Fruit fly (Drosophila melanogaster): ENCODE measurements around the gene Vha68-3.

dm6 chr2L:12969569-12969968 lies 9.0 kb upstream of the Vha68-3 start:
- TF ChIP-seq CG8301 (tag; optimal IDR thresholded peaks at IDR 0.05) (no peak), CG10348 (GFP tag; IDR thresholded peaks at IDR 0.05) (no peak), Pif1A (GFP tag; optimal IDR thresholded peaks at IDR 0.05) (no peak), D1 (tag; optimal IDR thresholded peaks at IDR 0.05) (no peak), CG17806 (tag; optimal IDR thresholded peaks at IDR 0.05) (no peak), CG15710 (tag; optimal IDR thresholded peaks at IDR 0.05) (no peak), Ets98B (GFP tag; IDR thresholded peaks at IDR 0.05) (no peak), CG34367 (tag; optimal IDR thresholded peaks at IDR 0.05) (no peak), CG12605 (GFP tag; IDR thresholded peaks at IDR 0.05) (no peak)

All from whole organism, pupa.